Worm (Caenorhabditis elegans): Measurements from ENCODE around the gene ubxn-5.

ubxn-5 gene

DNA sequence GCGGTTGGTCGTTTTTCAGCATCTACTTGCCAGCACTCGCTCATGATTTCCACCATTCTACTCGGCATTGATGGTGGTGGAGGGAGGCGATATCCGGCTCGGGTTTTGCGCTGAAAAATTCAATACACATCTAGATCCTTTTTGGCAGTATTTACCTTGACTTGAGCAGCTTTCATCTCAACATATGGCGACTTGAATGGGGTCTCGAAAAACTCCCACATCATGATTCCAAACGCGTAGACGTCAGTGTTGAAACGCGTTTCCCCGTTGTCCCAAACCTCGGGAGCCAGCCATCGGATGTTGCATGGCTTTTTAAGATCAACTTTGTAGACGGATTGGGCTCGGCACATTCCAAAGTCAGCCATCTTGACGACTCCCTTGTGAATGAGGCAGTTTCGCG lies 35.8 kb downstream of the ubxn-5 start:
- no peak for TF ChIP-seq cog-1 (tag; optimal IDR thresholded peaks at IDR 0.05)
- TF ChIP-seq tab-1 (GFP tag; IDR thresholded peaks at IDR 0.05), result no peak
- no peak for TF ChIP-seq T22C8.4 (GFP tag; IDR thresholded peaks at IDR 0.05)
- TF ChIP-seq ztf-29 (GFP tag; IDR thresholded peaks at IDR 0.05), result no peak
- TF ChIP-seq klf-2 (GFP tag; conservative IDR thresholded peaks at IDR 0.05), result no peak
- TF ChIP-seq ref-1 (GFP tag; conservative IDR thresholded peaks at IDR 0.05), result no peak
- TF ChIP-seq flt-1 (GFP tag; IDR thresholded peaks at IDR 0.05), result no peak
- no peak for TF ChIP-seq med-1 (GFP tag; optimal IDR thresholded peaks at IDR 0.05; ENCODE audit: insufficient read depth)

DNA sequence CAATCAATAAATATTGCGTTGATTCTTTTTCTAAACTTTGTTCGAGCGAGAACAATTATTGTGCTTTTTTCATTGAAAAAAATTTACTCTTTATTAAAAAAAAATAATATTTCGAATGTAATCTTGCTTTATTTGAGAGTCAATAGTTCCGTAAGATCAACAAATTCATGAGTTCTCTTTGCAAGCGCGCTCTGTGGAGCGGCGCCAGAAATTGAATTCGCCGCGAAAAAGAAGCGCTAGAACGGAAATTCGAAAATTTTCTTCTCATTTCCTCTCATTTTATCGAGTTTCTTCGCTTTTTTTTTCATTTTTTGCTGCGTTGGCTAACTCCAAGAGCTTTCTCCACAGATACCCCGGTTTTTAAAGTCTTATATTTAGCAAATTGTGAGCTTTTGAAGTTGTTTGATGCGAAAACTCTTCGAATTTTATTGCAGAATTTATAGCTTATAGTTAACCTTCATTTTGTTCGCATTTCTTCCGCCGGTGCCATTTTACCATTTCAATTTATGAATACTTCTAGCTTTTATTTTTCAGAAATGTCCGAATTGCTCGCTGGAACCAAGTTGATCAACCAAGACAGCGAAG lies 37.1 kb downstream of the ubxn-5 start, which contains the start of gene R05H5.3:
R05H5.3 (plus strand) TSS at position 535 of the 585 bp plus-strand sequence.
- TF ChIP-seq ztf-23 (GFP tag; IDR thresholded peaks at IDR 0.05) (no peak), cog-1 (tag; optimal IDR thresholded peaks at IDR 0.05) (no peak), ztf-29 (GFP tag; IDR thresholded peaks at IDR 0.05) (no peak), med-1 (GFP tag; optimal IDR thresholded peaks at IDR 0.05; ENCODE audit: insufficient read depth) (no peak), T22C8.4 (GFP tag; IDR thresholded peaks at IDR 0.05) (no peak), flt-1 (GFP tag; IDR thresholded peaks at IDR 0.05) (no peak), klf-2 (GFP tag; conservative IDR thresholded peaks at IDR 0.05) (no peak), tab-1 (GFP tag; IDR thresholded peaks at IDR 0.05) (no peak), ref-1 (GFP tag; conservative IDR thresholded peaks at IDR 0.05) (no peak)

- TF ChIP-seq klf-2 (GFP tag; conservative IDR thresholded peaks at IDR 0.05), result no peak
- no peak for TF ChIP-seq flt-1 (GFP tag; IDR thresholded peaks at IDR 0.05)
- no peak for TF ChIP-seq T22C8.4 (GFP tag; IDR thresholded peaks at IDR 0.05)
- no peak for TF ChIP-seq ztf-29 (GFP tag; IDR thresholded peaks at IDR 0.05)
Measured at ce11 chrII:10194605-10195004, 39.7 kb downstream of the ubxn-5 start, which contains the start of gene srb-6. Gene srb-6 (plus strand): TSS chrII:10194905.

- no peak for TF ChIP-seq cog-1 (tag; optimal IDR thresholded peaks at IDR 0.05)
- TF ChIP-seq med-1 (GFP tag; optimal IDR thresholded peaks at IDR 0.05; ENCODE audit: insufficient read depth), result no peak
- no peak for TF ChIP-seq tab-1 (GFP tag; IDR thresholded peaks at IDR 0.05)
- no peak for TF ChIP-seq ztf-23 (GFP tag; IDR thresholded peaks at IDR 0.05)
- no peak for TF ChIP-seq klf-2 (GFP tag; conservative IDR thresholded peaks at IDR 0.05)
- no peak for TF ChIP-seq flt-1 (GFP tag; IDR thresholded peaks at IDR 0.05)
- no peak for TF ChIP-seq ztf-29 (GFP tag; IDR thresholded peaks at IDR 0.05)
- no peak for TF ChIP-seq T22C8.4 (GFP tag; IDR thresholded peaks at IDR 0.05)
- no peak for TF ChIP-seq ref-1 (GFP tag; conservative IDR thresholded peaks at IDR 0.05)
Measured at ce11 chrII:10192207-10192606, 42.1 kb downstream of the ubxn-5 start, which contains the start of gene R05H5.7. Gene R05H5.7 (plus strand): TSS chrII:10192507.

DNA sequence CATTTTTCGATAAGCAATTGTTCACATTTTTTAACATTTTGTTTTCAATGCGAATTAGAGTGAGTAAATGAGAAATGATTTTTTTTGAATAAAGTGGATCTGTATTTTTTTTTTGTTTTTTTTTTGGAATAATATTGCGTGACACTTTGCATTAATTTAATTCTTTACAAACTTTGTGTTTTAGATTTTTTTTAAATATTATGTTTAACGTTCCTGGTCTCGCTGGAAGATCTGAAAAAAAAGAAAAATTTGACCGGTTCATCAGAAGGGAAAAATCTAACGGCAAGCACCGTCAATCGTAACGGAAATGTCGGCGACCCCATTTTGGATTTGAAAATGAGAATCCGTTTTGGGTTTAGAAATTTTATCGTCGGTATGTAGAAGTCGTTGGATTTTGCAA lies 44.9 kb downstream of the ubxn-5 start, which contains the start of gene cdc-25.4:
cdc-25.4 (minus strand) TSS at position 101 of the 400 bp plus-strand sequence.
- no peak for TF ChIP-seq flt-1 (GFP tag; IDR thresholded peaks at IDR 0.05)
- no peak for TF ChIP-seq T22C8.4 (GFP tag; IDR thresholded peaks at IDR 0.05)
- TF ChIP-seq med-1 (GFP tag; optimal IDR thresholded peaks at IDR 0.05; ENCODE audit: insufficient read depth), result no peak
- no peak for TF ChIP-seq klf-2 (GFP tag; conservative IDR thresholded peaks at IDR 0.05)
- TF ChIP-seq ztf-29 (GFP tag; IDR thresholded peaks at IDR 0.05), result no peak

DNA sequence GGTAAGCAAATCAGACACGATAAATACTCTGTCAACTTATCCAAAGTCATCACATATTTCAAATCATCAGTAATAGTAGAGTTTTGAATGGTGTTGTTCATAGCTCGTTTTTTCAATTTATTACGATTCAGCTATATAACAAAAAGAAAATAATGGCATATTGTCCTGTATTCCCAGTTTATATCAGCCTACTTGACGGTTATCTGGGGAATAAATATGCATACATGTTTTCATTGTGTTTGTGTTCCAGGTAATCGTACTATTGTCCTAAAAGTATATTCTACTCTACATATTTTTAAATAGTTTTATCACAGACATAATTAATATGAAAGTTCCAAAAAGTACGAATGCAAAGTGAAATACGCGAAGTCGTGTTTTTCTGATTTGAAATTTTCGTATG lies 46.5 kb downstream of the ubxn-5 start, which contains the start of gene srd-2:
srd-2 (minus strand) TSS at position 101 of the 400 bp plus-strand sequence.
- no peak for TF ChIP-seq klf-2 (GFP tag; conservative IDR thresholded peaks at IDR 0.05)
- TF ChIP-seq tab-1 (GFP tag; IDR thresholded peaks at IDR 0.05), result no peak
- TF ChIP-seq ref-1 (GFP tag; conservative IDR thresholded peaks at IDR 0.05), result no peak
- TF ChIP-seq med-1 (GFP tag; optimal IDR thresholded peaks at IDR 0.05; ENCODE audit: insufficient read depth), result no peak
- no peak for TF ChIP-seq flt-1 (GFP tag; IDR thresholded peaks at IDR 0.05)
- no peak for TF ChIP-seq ztf-29 (GFP tag; IDR thresholded peaks at IDR 0.05)
- TF ChIP-seq ztf-23 (GFP tag; IDR thresholded peaks at IDR 0.05), result no peak
- TF ChIP-seq cog-1 (tag; optimal IDR thresholded peaks at IDR 0.05), result no peak
- TF ChIP-seq T22C8.4 (GFP tag; IDR thresholded peaks at IDR 0.05), result no peak

All from whole organism, midembryonic.